Fruit fly (Drosophila melanogaster): ENCODE measurements around the gene Lkb1.

Gene Lkb1

DNA sequence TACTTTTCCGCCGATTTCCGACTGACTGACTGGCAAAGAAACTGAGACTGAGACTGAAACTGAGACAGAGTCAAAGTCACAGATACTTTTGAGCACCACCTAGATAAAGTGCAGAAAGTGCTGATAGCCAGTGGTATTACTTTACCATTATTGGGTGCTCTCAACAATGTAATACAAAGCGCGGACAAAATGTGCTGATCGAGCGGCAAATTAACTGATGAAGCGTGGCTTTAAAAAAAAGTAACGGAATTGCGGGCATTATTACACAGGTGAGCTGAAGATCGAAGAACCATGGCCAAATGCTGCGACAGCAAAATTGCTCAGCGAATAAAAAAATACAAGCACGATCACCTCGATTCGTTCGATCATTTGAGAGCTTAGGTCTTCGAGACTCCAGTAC is 52.5 kb downstream of the Lkb1 start:
- TF ChIP-seq CTCF (optimal IDR thresholded peaks at IDR 0.05): no peak
- TF ChIP-seq CG8478 (optimal IDR thresholded peaks at IDR 0.05): no peak
